Worm (Caenorhabditis elegans) whole organism, mixed stage, embryonic: ENCODE measurements around the gene lips-9.

Source experiments
- nhr-12 ChIP-seq: fragments of 150-350 bp; optimal IDR thresholded peaks from 2 replicates; lab custom pipeline; 2014; ENCODE audit warnings: missing biosample characterization, missing genetic modification characterization
- pha-4 ChIP-seq: fragments of 150-350 bp; optimal IDR thresholded peaks from 2 replicates; lab custom pipeline; 2018; ENCODE audit warnings: missing biosample characterization, missing genetic modification reagents, missing genetic modification characterization

- TF ChIP-seq nhr-12 (tag; lab: Kevin White, UChicago) = no peak
- TF ChIP-seq pha-4 (tag; lab: Kevin White, UChicago) = no peak
Measured at ce11 chrII:12923225-12923624, 11.9 kb downstream of the lips-9 start.
